Fruit fly (Drosophila melanogaster) whole organism, embryonic: ENCODE data around the gene Max.
A peak's percentile ranks its signal among the peaks of the same experiment; 100 is the strongest.

Experiments
- C15 ChIP-seq: fragments of 200-800 bp; sonication (Bioruptor generic); IDR thresholded peaks from 3 replicates; pipeline ENCODE4 v1.3.6; 2022; ENCODE audit warnings: missing biosample characterization, missing genetic modification characterization
- CG11504 ChIP-seq: fragments of 200-800 bp; sonication (Bioruptor generic); optimal IDR thresholded peaks from 3 replicates; lab custom pipeline; 2019; ENCODE audit warnings: missing biosample characterization, mild to moderate bottlenecking, missing genetic modification characterization, moderate library complexity
- CG12659 ChIP-seq: fragments of 200-800 bp; sonication (Bioruptor generic); optimal IDR thresholded peaks from 3 replicates; lab custom pipeline; 2017; ENCODE audit warnings: mild to moderate bottlenecking, missing biosample characterization, missing genetic modification reagents, missing genetic modification characterization
- CG9797 ChIP-seq: fragments of 200-800 bp; sonication (Bioruptor generic); optimal IDR thresholded peaks from 3 replicates; lab custom pipeline; 2018; ENCODE audit warnings: missing biosample characterization, mild to moderate bottlenecking, missing genetic modification characterization
- Drgx ChIP-seq: fragments of 200-800 bp; sonication (Bioruptor generic); IDR thresholded peaks from 2 replicates; pipeline ENCODE4 v1.3.6; 2022; ENCODE audit warnings: missing biosample characterization, missing genetic modification characterization
- E2f1 ChIP-seq: fragments of 200-800 bp; sonication (Bioruptor generic); IDR thresholded peaks from 2 replicates; pipeline ENCODE4 v1.3.6; 2022; ENCODE audit warnings: missing biosample characterization, missing genetic modification characterization
- Gug ChIP-seq: fragments of 200-800 bp; sonication (Bioruptor generic); IDR thresholded peaks from 4 replicates; pipeline ENCODE4 v1.3.6; 2022; ENCODE audit warnings: missing biosample characterization, missing genetic modification characterization
- MESR4 ChIP-seq: fragments of 200-800 bp; sonication (Bioruptor generic); optimal IDR thresholded peaks from 2 replicates; lab custom pipeline; 2018; ENCODE audit warnings: missing biosample characterization, mild to moderate bottlenecking, missing genetic modification characterization, moderate library complexity
- bsh ChIP-seq, 2 experiments: fragments of 200-800 bp; sonication (Bioruptor generic); optimal IDR thresholded peaks; 2 replicates each; lab custom pipeline; 2017 to 2018; ENCODE audit warnings: mild to moderate bottlenecking in 2 of 2, missing biosample characterization in 2 of 2, missing genetic modification characterization in 2 of 2, moderate library complexity in 1 of 2
- lola ChIP-seq, 3 experiments: fragments of >200 bp in 2 of 3; fragments of 200-800 bp in 1 of 3; sonication (Bioruptor generic) in 1 of 3; optimal IDR thresholded peaks; 2 replicates each; lab custom pipeline; 2017 to 2019; ENCODE audit warnings: missing biosample characterization in 3 of 3, missing genetic modification characterization in 3 of 3, mild to moderate bottlenecking in 1 of 3, moderate library complexity in 1 of 3
- seq ChIP-seq: fragments of 200-800 bp; sonication (Bioruptor generic); IDR thresholded peaks from 2 replicates; pipeline ENCODE4 v1.3.6; 2022; ENCODE audit warnings: missing biosample characterization, missing genetic modification characterization

dm6 chr3L:19265761-19266160 lies 1.8 kb upstream of the Max start, which contains the start of gene CG45081:
- TF ChIP-seq lola (GFP tag; optimal IDR thresholded peaks at IDR 0.05; lab: Kevin White, UChicago): no peak
- TF ChIP-seq Gug (GFP tag; lab: Robert Waterston, UW): no peak
- no peak for TF ChIP-seq MESR4 (GFP tag; lab: Kevin White, UChicago)
- no peak for TF ChIP-seq seq (GFP tag; lab: Robert Waterston, UW)
- TF ChIP-seq CG11504 (tag; lab: Kevin White, UChicago): no peak
- no peak for TF ChIP-seq C15 (GFP tag; lab: Robert Waterston, UW)
- 0 out of 2 replicates have a peak, but pooled peaks have one; percentile 8 for TF ChIP-seq E2f1 (GFP tag; lab: Robert Waterston, UW)
- TF ChIP-seq Drgx: no peak
- no peak for TF ChIP-seq CG9797
- TF ChIP-seq bsh (GFP tag; optimal IDR thresholded peaks at IDR 0.05; lab: Kevin White, UChicago): no peak
- no peak for TF ChIP-seq CG12659 (GFP tag; lab: Kevin White, UChicago)
